Worm (Caenorhabditis elegans): Measurements from ENCODE around the gene T05G5.1.

DNA sequence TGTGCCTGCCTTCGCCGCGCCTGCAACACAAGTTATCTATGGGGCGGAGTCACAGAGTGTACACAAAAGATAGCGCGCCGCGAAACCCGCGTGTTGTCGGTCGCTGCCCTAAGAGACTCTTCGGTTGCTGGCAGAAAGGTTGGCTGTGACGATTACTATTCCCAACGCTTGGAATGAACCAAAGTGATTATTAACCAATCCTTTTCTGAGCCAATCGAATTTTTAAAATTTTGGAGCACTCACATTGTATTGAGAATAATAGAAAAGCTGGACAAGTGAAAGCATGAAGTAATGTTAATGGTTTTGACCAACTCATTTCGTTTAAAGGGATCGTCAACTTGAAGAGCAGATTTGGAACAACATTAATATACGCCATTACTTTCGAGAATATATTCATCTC lies 25.9 kb downstream of the T05G5.1 start:
- TF ChIP-seq ceh-16 (tag; optimal IDR thresholded peaks at IDR 0.05): peak; percentile 41
- peak; percentile 22 for TF ChIP-seq egl-27 (tag; optimal IDR thresholded peaks at IDR 0.05)
- TF ChIP-seq F13H6.1 (tag; optimal IDR thresholded peaks at IDR 0.05): peak; percentile 66
- TF ChIP-seq snpc-4 (tag; optimal IDR thresholded peaks at IDR 0.05): peak; percentile 98
- TF ChIP-seq skn-1 (tag; optimal IDR thresholded peaks at IDR 0.05): no peak
- peak; percentile 98 for TF ChIP-seq ama-1 (optimal IDR thresholded peaks at IDR 0.05)
- no peak for TF ChIP-seq nhr-11 (tag; optimal IDR thresholded peaks at IDR 0.05)

All from whole organism, L2 larva.